Worm (Caenorhabditis elegans) whole organism, mixed stage, embryonic: ENCODE data around the gene F21H7.3.

Experiments used
- cnd-1 ChIP-seq: fragments of 200-800 bp; sonication (Bioruptor generic); optimal IDR thresholded peaks from 2 replicates; lab custom pipeline; 2018; ENCODE audit warnings: mild to moderate bottlenecking, missing genetic modification characterization, missing compliant biosample characterization
- elt-1 ChIP-seq: sonication (generic microtip); optimal IDR thresholded peaks from 2 replicates; lab custom pipeline; 2017; ENCODE audit warnings: missing genetic modification characterization, mild to moderate bottlenecking, missing compliant biosample characterization, antibody characterized with exemption, moderate library complexity, borderline replicate concordance; ENCODE audit not compliant: insufficient read depth
- lin-32 ChIP-seq: fragments of 200-800 bp; sonication (Bioruptor generic); optimal IDR thresholded peaks from 2 replicates; lab custom pipeline; 2018; ENCODE audit warnings: mild to moderate bottlenecking, missing genetic modification characterization, missing compliant biosample characterization
- nhr-12 ChIP-seq: fragments of 150-350 bp; optimal IDR thresholded peaks from 2 replicates; lab custom pipeline; 2014; ENCODE audit warnings: missing biosample characterization, missing genetic modification characterization
- snpc-4 ChIP-seq: fragments of 150-350 bp; optimal IDR thresholded peaks from 2 replicates; lab custom pipeline; 2014; ENCODE audit warnings: missing biosample characterization, missing genetic modification characterization
- tbx-8 ChIP-seq: fragments of 200-800 bp; sonication (Bioruptor generic); optimal IDR thresholded peaks from 2 replicates; lab custom pipeline; 2018; ENCODE audit warnings: mild to moderate bottlenecking, missing genetic modification characterization, moderate library complexity, missing compliant biosample characterization
- unc-39 ChIP-seq: fragments of 150-350 bp; optimal IDR thresholded peaks from 2 replicates; lab custom pipeline; 2014; ENCODE audit warnings: missing biosample characterization, missing genetic modification characterization
- unc-62 ChIP-seq: fragments of 150-350 bp; optimal IDR thresholded peaks from 2 replicates; lab custom pipeline; 2014; ENCODE audit warnings: missing biosample characterization, missing genetic modification reagents, missing genetic modification characterization
- ztf-11 ChIP-seq: fragments of 150-350 bp; optimal IDR thresholded peaks from 2 replicates; lab custom pipeline; 2014; ENCODE audit warnings: missing biosample characterization, missing genetic modification characterization

DNA sequence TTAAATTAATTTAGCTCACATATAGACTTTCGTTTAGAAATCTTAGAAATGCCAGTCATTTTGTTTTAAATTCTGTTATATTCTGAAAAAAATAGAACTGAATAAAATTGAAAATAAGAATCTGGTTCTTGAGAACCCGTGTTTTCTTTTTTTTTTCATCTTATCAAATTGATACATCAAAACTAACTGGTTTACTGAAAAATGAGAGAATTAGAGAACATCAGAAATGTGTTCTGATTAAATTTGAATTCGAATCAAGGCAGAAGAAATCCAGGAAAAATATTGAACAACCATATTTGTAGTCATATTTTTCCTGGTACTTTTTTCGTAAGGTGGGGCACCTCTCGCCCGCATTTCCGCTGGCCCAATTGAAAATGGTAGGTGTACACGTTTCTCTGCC, 16.5 kb downstream of the F21H7.3 start, which contains the start of gene F11A5.15:
- no peak for TF ChIP-seq snpc-4 (tag; lab: Kevin White, UChicago)
- TF ChIP-seq nhr-12 (tag; lab: Kevin White, UChicago) = no peak
- TF ChIP-seq unc-62 (GFP tag; lab: Kevin White, UChicago) = no peak
- TF ChIP-seq unc-39 (tag; lab: Kevin White, UChicago) = no peak
- TF ChIP-seq ztf-11 = no peak
- TF ChIP-seq elt-1 (tag; lab: Kevin White, UChicago) = no peak
- TF ChIP-seq tbx-8 (GFP tag; lab: Kevin White, UChicago) = no peak
- TF ChIP-seq cnd-1 (tag; lab: Kevin White, UChicago) = no peak
- no peak for TF ChIP-seq lin-32 (GFP tag; lab: Kevin White, UChicago)
